Fruit fly (Drosophila melanogaster): Measurements from ENCODE around the gene CG3552.

CG3552 gene

DNA sequence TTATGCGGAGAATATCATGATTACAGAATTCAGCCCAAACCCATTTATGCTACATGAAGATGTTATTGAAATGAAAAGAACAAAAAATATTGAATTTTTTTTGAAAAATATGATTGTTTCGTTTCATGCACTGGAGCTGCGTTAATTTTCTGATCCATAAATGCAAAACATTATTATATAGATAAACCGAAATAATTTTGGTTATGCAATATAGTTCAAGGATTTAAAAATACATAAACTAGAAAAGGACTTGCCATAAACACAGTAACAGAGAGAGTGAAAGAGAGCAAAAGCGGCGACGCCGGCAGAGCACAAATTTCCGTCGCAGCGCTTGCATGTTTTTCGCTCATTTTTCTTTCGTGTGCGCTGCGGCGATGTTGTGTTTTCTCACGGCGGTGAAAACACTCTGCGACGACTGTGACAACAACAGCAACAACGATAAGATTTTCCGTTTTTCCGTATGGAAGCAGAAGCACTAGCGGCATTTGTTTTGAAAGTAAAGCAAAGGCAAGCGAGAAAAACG lies 6.2 kb downstream of the CG3552 start (continued):
- no peak for TF ChIP-seq CG34224 (GFP tag; IDR thresholded peaks at IDR 0.05; ENCODE audit: partially characterized antibody)
- no peak for TF ChIP-seq Ets65A (GFP tag)
- TF ChIP-seq mld (GFP tag; IDR thresholded peaks at IDR 0.05; ENCODE audit: partially characterized antibody): 0 out of 3 replicates have a peak, but pooled peaks have one; percentile 8
- TF ChIP-seq CG18599 (GFP tag; optimal IDR thresholded peaks at IDR 0.05): peak; percentile 93
- no peak for TF ChIP-seq sima (GFP tag; optimal IDR thresholded peaks at IDR 0.05)
- TF ChIP-seq Hmr (GFP tag; optimal IDR thresholded peaks at IDR 0.05): peak; percentile 92
- peak; percentile 63 for TF ChIP-seq Hr3 (GFP tag; optimal IDR thresholded peaks at IDR 0.05)
- TF ChIP-seq MESR4 (GFP tag; optimal IDR thresholded peaks at IDR 0.05): peak; percentile 18
- TF ChIP-seq run (tag; optimal IDR thresholded peaks at IDR 0.05): peak; percentile 89
- no peak for TF ChIP-seq gsb (GFP tag; IDR thresholded peaks at IDR 0.05)
- TF ChIP-seq nmo (GFP tag; optimal IDR thresholded peaks at IDR 0.05): peak; percentile 92
- TF ChIP-seq Mrtf (GFP tag; IDR thresholded peaks at IDR 0.05): peak; percentile 65; the same call in 1 of the 3 replicates
- TF ChIP-seq CG7928 (GFP tag; optimal IDR thresholded peaks at IDR 0.05): peak; percentile 25
- peak; percentile 77 for TF ChIP-seq slp2 (GFP tag; optimal IDR thresholded peaks at IDR 0.05)
- TF ChIP-seq CrebB (tag; optimal IDR thresholded peaks at IDR 0.05): peak; percentile 80
- no peak for TF ChIP-seq rib (GFP tag; IDR thresholded peaks at IDR 0.05)
- peak; percentile 86 for TF ChIP-seq CG12659 (GFP tag; optimal IDR thresholded peaks at IDR 0.05)
- TF ChIP-seq BEAF-32 (GFP tag; optimal IDR thresholded peaks at IDR 0.05): no peak
- TF ChIP-seq sim (GFP tag; IDR thresholded peaks at IDR 0.05): 0 out of 2 replicates have a peak, but pooled peaks have one; percentile 34
- TF ChIP-seq CG3726 (GFP tag; IDR thresholded peaks at IDR 0.05): no peak
- TF ChIP-seq chm (GFP tag; IDR thresholded peaks at IDR 0.05): peak; percentile 60
- TF ChIP-seq bowl (GFP tag; IDR thresholded peaks at IDR 0.05): no peak
- TF ChIP-seq CG4404 (GFP tag; IDR thresholded peaks at IDR 0.05): peak; percentile 47; the same call in 1 of the 2 replicates
- peak; percentile 91 for TF ChIP-seq vvl (GFP tag; IDR thresholded peaks at IDR 0.05)
- TF ChIP-seq CG17361 (GFP tag; IDR thresholded peaks at IDR 0.05): peak; percentile 89
- peak; percentile 92 for TF ChIP-seq CG11504 (tag; optimal IDR thresholded peaks at IDR 0.05)
- peak; percentile 74 for TF ChIP-seq Deaf1 (tag; optimal IDR thresholded peaks at IDR 0.05)
- TF ChIP-seq gce (GFP tag; IDR thresholded peaks at IDR 0.05): no peak; the same call in 2 of the 3 replicates
- peak; percentile 98 for TF ChIP-seq phol (tag; optimal IDR thresholded peaks at IDR 0.05)
- TF ChIP-seq Hr51 (GFP tag; optimal IDR thresholded peaks at IDR 0.05): peak; percentile 46 to 93
- no peak for TF ChIP-seq aop (GFP tag; IDR thresholded peaks at IDR 0.05)
- peak; percentile 72 for TF ChIP-seq schlank (tag; optimal IDR thresholded peaks at IDR 0.05)
- peak; percentile 69 for TF ChIP-seq CHES-1-like (GFP tag; optimal IDR thresholded peaks at IDR 0.05)
- no peak; the same call in 2 of the 3 replicates for TF ChIP-seq sr (GFP tag; IDR thresholded peaks at IDR 0.05)
- TF ChIP-seq CG5180 (GFP tag; optimal IDR thresholded peaks at IDR 0.05): peak; percentile 81
- TF ChIP-seq CG7963 (GFP tag; IDR thresholded peaks at IDR 0.05; ENCODE audit: partially characterized antibody): no peak
- TF ChIP-seq her (GFP tag; optimal IDR thresholded peaks at IDR 0.05): peak; percentile 74
- peak; percentile 72 for TF ChIP-seq D19B (GFP tag; optimal IDR thresholded peaks at IDR 0.05)
- peak; percentile 59 for TF ChIP-seq disco-r (GFP tag; optimal IDR thresholded peaks at IDR 0.05)
- peak; percentile 38; the same call in 1 of the 3 replicates for TF ChIP-seq CG6791 (GFP tag; IDR thresholded peaks at IDR 0.05; ENCODE audit: partially characterized antibody)
- no peak for TF ChIP-seq gfzf (GFP tag; optimal IDR thresholded peaks at IDR 0.05)
- TF ChIP-seq Chrac-16 (GFP tag; optimal IDR thresholded peaks at IDR 0.05): peak; percentile 65
- peak; percentile 40; the same call in 1 of the 2 replicates for TF ChIP-seq CG32772 (GFP tag; IDR thresholded peaks at IDR 0.05)
- TF ChIP-seq fd64A (GFP tag; optimal IDR thresholded peaks at IDR 0.05): peak; percentile 62
- peak; percentile 90 for TF ChIP-seq Jarid2 (GFP tag; optimal IDR thresholded peaks at IDR 0.05)
- TF ChIP-seq knrl (GFP tag; IDR thresholded peaks at IDR 0.05; ENCODE audit: partially characterized antibody): no peak
- peak; percentile 76 for TF ChIP-seq Bteb2 (GFP tag; optimal IDR thresholded peaks at IDR 0.05)
- TF ChIP-seq zfh2 (GFP tag; optimal IDR thresholded peaks at IDR 0.05): peak; percentile 58
- TF ChIP-seq CG34422 (GFP tag; IDR thresholded peaks at IDR 0.05): no peak; the same call in 1 of the 3 replicates

Measured in whole organism, embryonic.